Fruit fly (Drosophila melanogaster) whole organism, embryonic: ENCODE results near the gene sdt.
A peak's percentile ranks its signal among the peaks of the same experiment; 100 is the strongest.

Source experiments
- Atf3 ChIP-seq: fragments of 200-800 bp; sonication (Bioruptor generic); optimal IDR thresholded peaks from 3 replicates; lab custom pipeline; 2016; ENCODE audit warnings: missing biosample characterization, missing genetic modification characterization
- BtbVII ChIP-seq: fragments of 200-800 bp; sonication (Bioruptor generic); optimal IDR thresholded peaks from 3 replicates; lab custom pipeline; 2017; ENCODE audit warnings: missing biosample characterization, mild to moderate bottlenecking, missing genetic modification characterization
- C15 ChIP-seq: fragments of 200-800 bp; sonication (Bioruptor generic); IDR thresholded peaks from 3 replicates; pipeline ENCODE4 v1.3.6; 2022; ENCODE audit warnings: missing biosample characterization, missing genetic modification characterization
- CG10431 ChIP-seq: fragments of 200-800 bp; sonication (Bioruptor generic); optimal IDR thresholded peaks from 3 replicates; lab custom pipeline; 2018; ENCODE audit warnings: missing biosample characterization, mild to moderate bottlenecking, missing genetic modification characterization
- CG12219 ChIP-seq: fragments of 200-800 bp; sonication (Bioruptor generic); optimal IDR thresholded peaks from 3 replicates; lab custom pipeline; 2018; ENCODE audit warnings: missing biosample characterization, mild to moderate bottlenecking, missing genetic modification characterization
- CG13296 ChIP-seq: fragments of 200-800 bp; sonication (Bioruptor generic); optimal IDR thresholded peaks from 3 replicates; lab custom pipeline; 2018; ENCODE audit warnings: missing biosample characterization, mild to moderate bottlenecking, missing genetic modification characterization
- CG13624 ChIP-seq: fragments of 200-800 bp; sonication (Bioruptor generic); optimal IDR thresholded peaks from 2 replicates; lab custom pipeline; 2016; ENCODE audit warnings: missing biosample characterization, missing genetic modification characterization
- CG14667 ChIP-seq: fragments of 200-800 bp; sonication (Bioruptor generic); IDR thresholded peaks from 2 replicates; pipeline ENCODE4 v1.3.6; 2022; ENCODE audit warnings: missing biosample characterization, missing genetic modification characterization
- CG14710 ChIP-seq: fragments of 200-800 bp; sonication (Bioruptor generic); optimal IDR thresholded peaks from 3 replicates; lab custom pipeline; 2019; ENCODE audit warnings: missing biosample characterization, mild to moderate bottlenecking, missing genetic modification characterization, moderate library complexity
- CG15269 ChIP-seq: fragments of 200-800 bp; sonication (Bioruptor generic); optimal IDR thresholded peaks from 2 replicates; lab custom pipeline; 2018; ENCODE audit warnings: missing biosample characterization, mild to moderate bottlenecking, missing genetic modification characterization, moderate library complexity
- CG31388 ChIP-seq: fragments of 200-800 bp; sonication (Bioruptor generic); optimal IDR thresholded peaks from 2 replicates; lab custom pipeline; 2016; ENCODE audit warnings: missing biosample characterization, missing genetic modification characterization
- CG31441 ChIP-seq: fragments of 200-800 bp; sonication (Bioruptor generic); IDR thresholded peaks from 2 replicates; pipeline ENCODE4 v1.3.6; 2022; ENCODE audit warnings: missing biosample characterization, missing genetic modification characterization
- CG5245 ChIP-seq: fragments of 200-800 bp; sonication (Bioruptor generic); optimal IDR thresholded peaks from 3 replicates; lab custom pipeline; 2016; ENCODE audit warnings: missing biosample characterization, missing genetic modification characterization
- CG7271 ChIP-seq: fragments of 200-800 bp; sonication (Bioruptor generic); optimal IDR thresholded peaks from 2 replicates; lab custom pipeline; 2018; ENCODE audit warnings: missing biosample characterization, mild to moderate bottlenecking, missing genetic modification characterization, moderate library complexity
- CG7839 ChIP-seq: fragments of 200-800 bp; sonication (Bioruptor generic); optimal IDR thresholded peaks from 3 replicates; lab custom pipeline; 2018; ENCODE audit warnings: missing biosample characterization, mild to moderate bottlenecking, missing genetic modification characterization, moderate library complexity
- CG8290 ChIP-seq, 3 experiments: fragments of 200-800 bp; sonication (Bioruptor generic); optimal IDR thresholded peaks; 2 replicates each; lab custom pipeline; 2016 to 2019; ENCODE audit warnings: missing biosample characterization in 3 of 3, missing genetic modification characterization in 3 of 3, mild to moderate bottlenecking in 2 of 3, moderate library complexity in 1 of 3
- CG8924 ChIP-seq: fragments of 200-800 bp; optimal IDR thresholded peaks from 3 replicates; lab custom pipeline; 2019; ENCODE audit warnings: missing biosample characterization, mild to moderate bottlenecking, missing genetic modification characterization, moderate library complexity
- D ChIP-seq, 2 experiments: fragments of 200-800 bp in 1 of 2; fragments of >200 bp in 1 of 2; sonication (Bioruptor generic) in 1 of 2; optimal IDR thresholded peaks; 2 replicates in 1 of 2; 3 replicates in 1 of 2; lab custom pipeline; 2017; ENCODE audit warnings: mild to moderate bottlenecking in 1 of 2, missing biosample characterization in 1 of 2, missing genetic modification characterization in 1 of 2, missing genetic modification reagents in 1 of 2
- D19B ChIP-seq: fragments of 200-800 bp; sonication (Bioruptor generic); optimal IDR thresholded peaks from 2 replicates; lab custom pipeline; 2017; ENCODE audit warnings: missing biosample characterization, mild to moderate bottlenecking, missing genetic modification characterization
- Dip2 ChIP-seq: fragments of 200-800 bp; sonication (Bioruptor generic); IDR thresholded peaks from 2 replicates; pipeline ENCODE4 v1.3.6; 2022; ENCODE audit warnings: missing biosample characterization, missing genetic modification characterization
- Dip3 ChIP-seq: fragments of 200-800 bp; sonication (Bioruptor generic); optimal IDR thresholded peaks from 3 replicates; lab custom pipeline; 2016; ENCODE audit warnings: missing biosample characterization, missing genetic modification characterization
- Eip74EF ChIP-seq, 2 experiments: fragments of 200-800 bp in 1 of 2; fragments of >200 bp in 1 of 2; sonication (Bioruptor generic) in 1 of 2; optimal IDR thresholded peaks; 2 replicates each; lab custom pipeline; 2017 to 2019; ENCODE audit warnings: missing biosample characterization in 2 of 2, missing genetic modification characterization in 2 of 2, mild to moderate bottlenecking in 1 of 2, moderate library complexity in 1 of 2
- Hr78 ChIP-seq, 2 experiments: fragments of 200-800 bp in 1 of 2; fragments of >200 bp in 1 of 2; sonication (Bioruptor generic) in 1 of 2; optimal IDR thresholded peaks; 2 replicates each; lab custom pipeline; 2017 to 2019; ENCODE audit warnings: missing biosample characterization in 2 of 2, missing genetic modification characterization in 2 of 2, mild to moderate bottlenecking in 1 of 2, moderate library complexity in 1 of 2
- MBD-R2 ChIP-seq: fragments of 200-800 bp; sonication (Bioruptor generic); IDR thresholded peaks from 2 replicates; pipeline ENCODE4 v1.3.6; 2022; ENCODE audit warnings: missing biosample characterization, missing genetic modification characterization
- Neu2 ChIP-seq: fragments of 200-800 bp; sonication (Bioruptor generic); optimal IDR thresholded peaks from 3 replicates; lab custom pipeline; 2016; ENCODE audit warnings: missing biosample characterization, missing genetic modification characterization, borderline replicate concordance
- Xrp1 ChIP-seq: fragments of 200-800 bp; sonication (Bioruptor generic); IDR thresholded peaks from 2 replicates; pipeline ENCODE4 v1.3.6; 2022; ENCODE audit warnings: missing biosample characterization, missing genetic modification characterization
- ap ChIP-seq: fragments of 200-800 bp; sonication (Bioruptor generic); IDR thresholded peaks from 2 replicates; pipeline ENCODE4 v1.3.6; 2022; ENCODE audit warnings: missing biosample characterization, missing genetic modification characterization
- ara ChIP-seq: fragments of 200-800 bp; sonication (Bioruptor generic); IDR thresholded peaks from 2 replicates; pipeline ENCODE4 v1.3.6; 2022; ENCODE audit warnings: missing biosample characterization, missing genetic modification characterization
- ase ChIP-seq: fragments of 200-800 bp; sonication (Bioruptor generic); IDR thresholded peaks from 3 replicates; pipeline ENCODE4 v1.3.6; 2022; ENCODE audit warnings: missing biosample characterization, missing genetic modification characterization
- btn ChIP-seq: fragments of 200-800 bp; sonication (Bioruptor generic); optimal IDR thresholded peaks from 2 replicates; lab custom pipeline; 2016; ENCODE audit warnings: missing biosample characterization, missing genetic modification characterization
- cas ChIP-seq: fragments of 200-800 bp; sonication (Bioruptor generic); IDR thresholded peaks from 2 replicates; pipeline ENCODE4 v1.3.6; 2022; ENCODE audit warnings: missing biosample characterization, missing genetic modification characterization
- chinmo ChIP-seq: fragments of 200-800 bp; sonication (Bioruptor generic); IDR thresholded peaks from 4 replicates; pipeline ENCODE4 v1.3.6; 2022; ENCODE audit warnings: missing biosample characterization, missing genetic modification characterization; ENCODE audit not compliant: partially characterized antibody
- eyg ChIP-seq: fragments of 200-800 bp; sonication (Bioruptor generic); optimal IDR thresholded peaks from 3 replicates; lab custom pipeline; 2016; ENCODE audit warnings: missing biosample characterization, missing genetic modification characterization
- fd96Cb ChIP-seq: fragments of 200-800 bp; sonication (Bioruptor generic); optimal IDR thresholded peaks from 2 replicates; lab custom pipeline; 2018; ENCODE audit warnings: missing biosample characterization, mild to moderate bottlenecking, missing genetic modification characterization, moderate library complexity
- grau ChIP-seq: fragments of 200-800 bp; optimal IDR thresholded peaks from 3 replicates; lab custom pipeline; 2019; ENCODE audit warnings: missing biosample characterization, mild to moderate bottlenecking, missing genetic modification characterization, moderate library complexity
- hb ChIP-seq: fragments of 200-800 bp; sonication (Bioruptor generic); IDR thresholded peaks from 3 replicates; pipeline ENCODE4 v1.3.6; 2022; ENCODE audit warnings: missing biosample characterization, missing genetic modification characterization; ENCODE audit not compliant: partially characterized antibody
- hbn ChIP-seq: fragments of 200-800 bp; sonication (Bioruptor generic); IDR thresholded peaks from 2 replicates; pipeline ENCODE4 v1.3.6; 2022; ENCODE audit warnings: missing biosample characterization, missing genetic modification characterization; ENCODE audit not compliant: partially characterized antibody
- jing ChIP-seq: fragments of 200-800 bp; sonication (Bioruptor generic); optimal IDR thresholded peaks from 2 replicates; lab custom pipeline; 2018; ENCODE audit warnings: missing biosample characterization, mild to moderate bottlenecking, missing genetic modification characterization
- jumu ChIP-seq: fragments of 200-800 bp; sonication (Bioruptor generic); optimal IDR thresholded peaks from 3 replicates; lab custom pipeline; 2016; ENCODE audit warnings: missing biosample characterization, missing genetic modification characterization
- kay ChIP-seq: fragments of 200-800 bp; sonication (Bioruptor generic); optimal IDR thresholded peaks from 2 replicates; lab custom pipeline; 2016; ENCODE audit warnings: missing biosample characterization, missing genetic modification characterization
- nau ChIP-seq: fragments of 200-800 bp; sonication (Bioruptor generic); optimal IDR thresholded peaks from 3 replicates; lab custom pipeline; 2017; ENCODE audit warnings: missing biosample characterization, mild to moderate bottlenecking, missing genetic modification characterization, missing genetic modification reagents
- onecut ChIP-seq: fragments of 200-800 bp; sonication (Bioruptor generic); IDR thresholded peaks from 2 replicates; pipeline ENCODE4 v1.3.6; 2022; ENCODE audit warnings: missing biosample characterization, missing genetic modification characterization
- p53 ChIP-seq: fragments of 200-800 bp; sonication (Bioruptor generic); optimal IDR thresholded peaks from 2 replicates; lab custom pipeline; 2016; ENCODE audit warnings: missing biosample characterization, missing genetic modification characterization
- phol ChIP-seq: fragments of 200-800 bp; sonication (Bioruptor generic); optimal IDR thresholded peaks from 3 replicates; lab custom pipeline; 2018; ENCODE audit warnings: missing biosample characterization, mild to moderate bottlenecking, missing genetic modification characterization, moderate library complexity
- row ChIP-seq: fragments of 200-800 bp; sonication (Bioruptor generic); IDR thresholded peaks from 3 replicates; pipeline ENCODE4 v1.3.6; 2022; ENCODE audit warnings: missing biosample characterization, missing genetic modification characterization
- scrt ChIP-seq: fragments of 200-800 bp; sonication (Bioruptor generic); optimal IDR thresholded peaks from 2 replicates; lab custom pipeline; 2018; ENCODE audit warnings: missing biosample characterization, mild to moderate bottlenecking, missing genetic modification characterization, moderate library complexity
- unc-4 ChIP-seq: fragments of 200-800 bp; sonication (Bioruptor generic); IDR thresholded peaks from 2 replicates; pipeline ENCODE4 v1.3.6; 2022; ENCODE audit warnings: missing biosample characterization, missing genetic modification characterization; ENCODE audit not compliant: partially characterized antibody
- vvl ChIP-seq: fragments of 200-800 bp; sonication (Bioruptor generic); IDR thresholded peaks from 2 replicates; pipeline ENCODE4 v1.3.6; 2022; ENCODE audit warnings: missing biosample characterization, missing genetic modification characterization
- z ChIP-seq: fragments of 200-800 bp; sonication (Bioruptor generic); IDR thresholded peaks from 3 replicates; pipeline ENCODE4 v1.3.6; 2022; ENCODE audit warnings: missing biosample characterization, missing genetic modification characterization

sdt gene

DNA sequence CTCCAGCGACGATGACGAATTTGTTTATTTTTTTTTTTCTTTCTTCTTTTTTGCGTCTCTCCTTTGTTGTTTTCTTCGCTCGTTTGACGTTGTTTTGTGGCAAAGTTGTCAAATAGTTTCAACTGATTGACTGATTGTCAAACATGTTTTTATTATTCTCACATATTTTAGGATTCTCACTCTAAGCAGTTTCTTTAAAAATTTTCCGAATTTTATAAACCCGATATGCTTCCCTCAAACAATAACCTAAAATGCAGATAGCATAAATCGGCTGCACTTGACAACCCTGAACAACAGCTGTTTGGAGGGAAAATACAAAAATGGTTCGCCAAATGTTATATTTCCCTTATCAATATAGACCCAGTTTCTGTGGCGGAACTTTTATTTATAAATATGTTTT lies 34.8 kb upstream of the sdt start, which contains the start of gene CG17982 (continued):
- TF ChIP-seq hbn (GFP tag; lab: Robert Waterston, UW) (peak; percentile 16; the same call in 1 of the 2 replicates), grau (tag; lab: Kevin White, UChicago) (peak; percentile 85), CG8290 (GFP tag; optimal IDR thresholded peaks at IDR 0.05; lab: Kevin White, UChicago) (peak; percentile 65), CG8290 (tag; optimal IDR thresholded peaks at IDR 0.05; lab: Kevin White, UChicago) (peak; percentile 41 to 82), CG12219 (peak; percentile 71), CG7839 (tag; lab: Kevin White, UChicago) (peak; percentile 90), ase (peak; percentile 68; the same call in 2 of the 3 replicates), scrt (peak; percentile 71), Xrp1 (GFP tag; lab: Robert Waterston, UW) (peak; percentile 85), Dip3 (peak; percentile 84), CG13624 (peak; percentile 89), btn (GFP tag; lab: Kevin White, UChicago) (peak; percentile 73), p53 (GFP tag; lab: Kevin White, UChicago) (peak; percentile 72), CG13296 (peak; percentile 82), CG31441 (peak; percentile 80), BtbVII (GFP tag; lab: Kevin White, UChicago) (peak; percentile 82), D19B (GFP tag; lab: Kevin White, UChicago) (no peak), Dip2 (no peak), MBD-R2 (GFP tag; lab: Robert Waterston, UW) (peak; percentile 80), jumu (GFP tag; lab: Kevin White, UChicago) (peak; percentile 77), cas (peak; percentile 58; the same call in 1 of the 2 replicates), ap (GFP tag; lab: Robert Waterston, UW) (peak; percentile 65; the same call in 1 of the 2 replicates), hb (GFP tag; lab: Robert Waterston, UW) (no peak), unc-4 (GFP tag; lab: Robert Waterston, UW) (no peak), z (GFP tag; lab: Robert Waterston, UW) (no peak), Neu2 (GFP tag; lab: Kevin White, UChicago) (no peak), nau (GFP tag; lab: Kevin White, UChicago) (no peak), CG15269 (tag; lab: Kevin White, UChicago) (peak; percentile 89), CG10431 (GFP tag; lab: Kevin White, UChicago) (peak; percentile 74), fd96Cb (tag; lab: Kevin White, UChicago) (peak; percentile 81), CG5245 (GFP tag; lab: Kevin White, UChicago) (peak; percentile 51), chinmo (GFP tag; lab: Robert Waterston, UW) (no peak), vvl (GFP tag; lab: Robert Waterston, UW) (peak; percentile 87), CG31388 (GFP tag; lab: Kevin White, UChicago) (no peak), C15 (peak; percentile 51; the same call in 1 of the 3 replicates)
- TF ChIP-seq, all 482 proteins: peak for 384

DNA sequence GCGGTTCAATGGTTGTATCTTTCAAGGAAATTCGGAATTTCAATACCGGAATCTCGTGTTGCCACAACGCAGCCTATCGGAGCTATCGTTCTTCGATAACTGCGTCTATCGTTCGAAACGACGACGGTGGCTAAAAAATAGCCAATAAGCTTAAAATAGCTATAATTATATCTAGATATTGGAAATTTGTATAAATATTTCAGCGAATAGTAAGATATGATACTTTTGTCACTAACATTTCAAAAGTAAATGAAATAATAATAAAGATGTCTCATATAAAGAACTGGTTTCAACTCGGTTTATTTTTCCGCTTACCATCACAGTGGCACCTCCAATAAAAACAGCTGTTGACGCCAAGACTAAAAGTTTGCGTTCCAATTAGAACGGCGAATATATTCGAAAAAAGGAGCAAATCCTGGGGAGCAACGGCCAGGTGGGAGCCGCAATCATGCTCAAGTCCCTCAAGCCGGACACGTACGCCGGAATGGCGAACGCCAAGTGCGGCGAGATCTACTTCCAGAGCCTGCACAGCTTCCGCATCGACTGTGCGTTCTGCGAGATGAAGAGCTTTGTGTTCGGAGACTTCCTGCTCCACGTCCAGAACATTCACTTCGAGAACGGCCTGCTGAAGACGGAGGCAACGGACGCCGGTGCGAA lies 32.7 kb upstream of the sdt start, which contains the start of the genes alpha-PheRS and CG2129:
Gene alpha-PheRS, minus strand, starts transcription at position 102 of the 657 bp plus-strand sequence.
Gene CG2129, plus strand, starts transcription at position 339 of the 657 bp plus-strand sequence.
- TF ChIP-seq jing (GFP tag; lab: Kevin White, UChicago) (no peak), kay (no peak), onecut (peak; percentile 21; the same call in 1 of the 2 replicates), eyg (GFP tag; lab: Kevin White, UChicago) (no peak), Dip2 (no peak), Eip74EF (GFP tag; optimal IDR thresholded peaks at IDR 0.05; lab: Kevin White, UChicago) (peak in 1 of 2 experiments; percentile 15), ase (no peak), phol (tag; lab: Kevin White, UChicago) (peak; percentile 53), ara (GFP tag; lab: Robert Waterston, UW) (no peak), CG14710 (tag; lab: Kevin White, UChicago) (peak; percentile 55), CG8924 (tag; lab: Kevin White, UChicago) (peak; percentile 48), Hr78 (GFP tag; optimal IDR thresholded peaks at IDR 0.05; lab: Kevin White, UChicago) (no peak), row (peak; percentile 79), CG7271 (tag; lab: Kevin White, UChicago) (no peak), Atf3 (GFP tag; lab: Kevin White, UChicago) (no peak), D (optimal IDR thresholded peaks at IDR 0.05; lab: Kevin White, UChicago) (no peak), D (GFP tag; optimal IDR thresholded peaks at IDR 0.05; lab: Kevin White, UChicago) (no peak), CG14667 (no peak)
